Worm (Caenorhabditis elegans) whole organism, L2 larva: ENCODE measurements around the gene W01G7.4.

ENCODE experiments used
- C34F6.9 ChIP-seq: fragments of 150-350 bp; optimal IDR thresholded peaks from 2 replicates; lab custom pipeline; 2014; ENCODE audit warnings: missing biosample characterization, missing genetic modification characterization
- F13H6.1 ChIP-seq: sonication (generic microtip); optimal IDR thresholded peaks from 2 replicates; lab custom pipeline; 2016; ENCODE audit warnings: missing genetic modification characterization, missing compliant biosample characterization
- R02D3.7 ChIP-seq: fragments of 150-350 bp; optimal IDR thresholded peaks from 2 replicates; lab custom pipeline; 2014; ENCODE audit warnings: missing biosample characterization, missing genetic modification characterization
- Y55F3AM.14 ChIP-seq: fragments of 200-800 bp; sonication (Bioruptor generic); optimal IDR thresholded peaks from 2 replicates; lab custom pipeline; 2018; ENCODE audit warnings: mild to moderate bottlenecking, missing genetic modification characterization, missing compliant biosample characterization
- ZK546.5 ChIP-seq: sonication (generic microtip); optimal IDR thresholded peaks from 2 replicates; lab custom pipeline; 2017; ENCODE audit warnings: missing biosample characterization, missing genetic modification characterization
- alr-1 ChIP-seq: fragments of 150-350 bp; optimal IDR thresholded peaks from 2 replicates; lab custom pipeline; 2014; ENCODE audit warnings: missing biosample characterization, missing genetic modification characterization
- aly-2 ChIP-seq: fragments of 150-350 bp; optimal IDR thresholded peaks from 2 replicates; lab custom pipeline; 2014; ENCODE audit warnings: missing biosample characterization, missing genetic modification characterization
- blmp-1 ChIP-seq: sonication (generic microtip); optimal IDR thresholded peaks from 2 replicates; lab custom pipeline; 2017; ENCODE audit warnings: missing genetic modification characterization, mild to moderate bottlenecking, missing compliant biosample characterization, antibody characterized with exemption, moderate library complexity; ENCODE audit not compliant: insufficient read depth
- ceh-16 ChIP-seq: fragments of 150-350 bp; optimal IDR thresholded peaks from 2 replicates; lab custom pipeline; 2014; ENCODE audit warnings: missing biosample characterization, missing genetic modification characterization
- ceh-82 ChIP-seq: fragments of 150-350 bp; optimal IDR thresholded peaks from 2 replicates; lab custom pipeline; 2014; ENCODE audit warnings: missing biosample characterization, missing genetic modification characterization
- crh-2 ChIP-seq: sonication (generic microtip); optimal IDR thresholded peaks from 2 replicates; lab custom pipeline; 2017; ENCODE audit warnings: missing biosample characterization, missing genetic modification characterization
- dmd-4 ChIP-seq: sonication (generic microtip); optimal IDR thresholded peaks from 2 replicates; lab custom pipeline; 2017; ENCODE audit warnings: missing biosample characterization, missing genetic modification characterization
- egl-27 ChIP-seq: sonication (generic microtip); optimal IDR thresholded peaks from 3 replicates; lab custom pipeline; 2017; ENCODE audit warnings: missing biosample characterization, missing genetic modification reagents, missing genetic modification characterization
- elt-1 ChIP-seq: fragments of 150-350 bp; optimal IDR thresholded peaks from 2 replicates; lab custom pipeline; 2014; ENCODE audit warnings: missing biosample characterization, missing genetic modification characterization
- elt-3 ChIP-seq: sonication (generic microtip); optimal IDR thresholded peaks from 2 replicates; lab custom pipeline; 2017; ENCODE audit warnings: missing biosample characterization, missing genetic modification characterization
- fos-1 ChIP-seq: fragments of 150-350 bp; optimal IDR thresholded peaks from 2 replicates; lab custom pipeline; 2014; ENCODE audit warnings: missing biosample characterization, missing genetic modification characterization
- lin-11 ChIP-seq: fragments of 150-350 bp; sonication (generic microtip); optimal IDR thresholded peaks from 2 replicates; lab custom pipeline; 2014; ENCODE audit warnings: missing biosample characterization, missing genetic modification characterization, inconsistent platforms, mixed read lengths
- lin-13 ChIP-seq: fragments of 150-350 bp; optimal IDR thresholded peaks from 2 replicates; lab custom pipeline; 2014; ENCODE audit warnings: missing biosample characterization, missing genetic modification reagents, missing genetic modification characterization
- lsy-2 ChIP-seq, 2 experiments: fragments of 150-350 bp in 1 of 2; sonication (generic microtip) in 1 of 2; optimal IDR thresholded peaks; 2 replicates each; lab custom pipeline; 2014 to 2017; ENCODE audit warnings: missing biosample characterization in 2 of 2, missing genetic modification characterization in 2 of 2
- mbf-1 ChIP-seq: sonication (generic microtip); optimal IDR thresholded peaks from 2 replicates; lab custom pipeline; 2017; ENCODE audit warnings: missing biosample characterization, missing genetic modification characterization
- mdl-1 ChIP-seq, 2 experiments: fragments of 150-350 bp in 1 of 2; sonication (generic microtip) in 1 of 2; optimal IDR thresholded peaks; 2 replicates each; lab custom pipeline; 2017; ENCODE audit warnings: missing biosample characterization in 2 of 2, missing genetic modification characterization in 2 of 2
- nhr-10 ChIP-seq: sonication (generic microtip); optimal IDR thresholded peaks from 2 replicates; lab custom pipeline; 2017; ENCODE audit warnings: missing biosample characterization, missing genetic modification characterization
- nhr-11 ChIP-seq: fragments of 150-350 bp; optimal IDR thresholded peaks from 2 replicates; lab custom pipeline; 2014; ENCODE audit warnings: missing biosample characterization, missing genetic modification characterization
- nhr-12 ChIP-seq: fragments of 150-350 bp; optimal IDR thresholded peaks from 2 replicates; lab custom pipeline; 2014; ENCODE audit warnings: missing biosample characterization, missing genetic modification characterization
- nhr-129 ChIP-seq: fragments of 150-350 bp; optimal IDR thresholded peaks from 2 replicates; lab custom pipeline; 2014; ENCODE audit warnings: missing biosample characterization, missing genetic modification characterization
- nhr-21 ChIP-seq: fragments of 150-350 bp; optimal IDR thresholded peaks from 2 replicates; lab custom pipeline; 2014; ENCODE audit warnings: missing biosample characterization, missing genetic modification characterization
- nhr-237 ChIP-seq: fragments of 150-350 bp; optimal IDR thresholded peaks from 2 replicates; lab custom pipeline; 2014; ENCODE audit warnings: missing biosample characterization, missing genetic modification characterization
- nhr-25 ChIP-seq: fragments of 150-350 bp; sonication (generic microtip); optimal IDR thresholded peaks from 3 replicates; lab custom pipeline; 2014; ENCODE audit warnings: missing biosample characterization, missing genetic modification characterization
- nhr-6 ChIP-seq: fragments of 150-350 bp; optimal IDR thresholded peaks from 2 replicates; lab custom pipeline; 2014; ENCODE audit warnings: missing biosample characterization, missing genetic modification characterization
- sem-4 ChIP-seq: fragments of 150-350 bp; optimal IDR thresholded peaks from 2 replicates; lab custom pipeline; 2014; ENCODE audit warnings: missing biosample characterization, missing genetic modification reagents, missing genetic modification characterization
- sma-3 ChIP-seq: sonication (generic microtip); optimal IDR thresholded peaks from 2 replicates; lab custom pipeline; 2016; ENCODE audit warnings: missing genetic modification reagents, missing genetic modification characterization, missing compliant biosample characterization
- sma-9 ChIP-seq, 2 experiments: fragments of 150-350 bp in 1 of 2; sonication (generic microtip) in 1 of 2; optimal IDR thresholded peaks; 2 replicates each; lab custom pipeline; 2014 to 2016; ENCODE audit warnings: missing genetic modification characterization in 2 of 2, mild to moderate bottlenecking in 1 of 2, missing biosample characterization in 1 of 2, missing compliant biosample characterization in 1 of 2, missing genetic modification reagents in 1 of 2, moderate library complexity in 1 of 2
- snpc-4 ChIP-seq: fragments of 150-350 bp; optimal IDR thresholded peaks from 2 replicates; lab custom pipeline; 2014; ENCODE audit warnings: missing biosample characterization, missing genetic modification characterization
- unc-39 ChIP-seq: fragments of 150-350 bp; optimal IDR thresholded peaks from 2 replicates; lab custom pipeline; 2014; ENCODE audit warnings: missing biosample characterization, missing genetic modification characterization
- unc-55 ChIP-seq: fragments of 150-350 bp; sonication (generic microtip); optimal IDR thresholded peaks from 3 replicates; lab custom pipeline; 2014; ENCODE audit warnings: missing biosample characterization, missing genetic modification reagents, missing genetic modification characterization
- unc-62 ChIP-seq: fragments of 150-350 bp; optimal IDR thresholded peaks from 2 replicates; lab custom pipeline; 2014; ENCODE audit warnings: missing biosample characterization, missing genetic modification reagents, missing genetic modification characterization
- ztf-11 ChIP-seq: sonication (generic microtip); optimal IDR thresholded peaks from 2 replicates; lab custom pipeline; 2017; ENCODE audit warnings: missing biosample characterization, missing genetic modification characterization

The W01G7.4 gene

DNA sequence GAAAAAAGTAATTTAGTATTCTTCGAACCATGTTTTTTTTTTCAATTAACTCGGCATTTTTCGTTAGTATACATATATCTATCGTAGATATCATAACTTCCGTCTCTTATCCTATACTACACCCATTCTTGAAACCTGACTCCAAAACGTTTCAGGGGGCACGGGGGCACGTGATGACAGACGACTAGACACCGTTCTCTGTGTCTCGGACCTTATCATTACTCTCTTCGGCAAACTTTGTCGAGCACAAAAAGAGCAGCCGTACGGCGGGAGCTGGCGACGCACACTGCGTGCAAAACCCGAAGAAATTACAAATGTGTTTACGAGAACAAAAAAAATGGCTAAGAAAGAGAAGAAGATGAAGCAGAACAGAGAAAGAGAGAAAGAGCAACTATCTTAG is 16.3 kb upstream of the W01G7.4 start (continued):
- peak; percentile 67 for TF ChIP-seq lin-13 (GFP tag; lab: Kevin White, UChicago)
- TF ChIP-seq aly-2: no peak
- TF ChIP-seq nhr-21 (tag; lab: Kevin White, UChicago): peak; percentile 69
- TF ChIP-seq nhr-11: peak; percentile 7
- no peak for TF ChIP-seq unc-39 (tag; lab: Kevin White, UChicago)
- peak; percentile 81 for TF ChIP-seq C34F6.9
- TF ChIP-seq ZK546.5 (tag; lab: Kevin White, UChicago): no peak
- no peak for TF ChIP-seq ztf-11
- TF ChIP-seq snpc-4 (tag; lab: Kevin White, UChicago): no peak
- no peak for TF ChIP-seq R02D3.7 (tag; lab: Kevin White, UChicago)
- no peak for TF ChIP-seq nhr-25 (tag; lab: Kevin White, UChicago)
- peak; percentile 32 for TF ChIP-seq unc-55 (GFP tag; lab: Kevin White, UChicago)
- TF ChIP-seq blmp-1: no peak
- TF ChIP-seq, all 48 proteins: peak for 22

ce11 chrII:14045235-14045634 is 15.3 kb upstream of the W01G7.4 start:
- no peak for TF ChIP-seq unc-62 (GFP tag; lab: Kevin White, UChicago)
- TF ChIP-seq sma-9 (GFP tag; optimal IDR thresholded peaks at IDR 0.05; lab: Kevin White, UChicago): peak; percentile 9
- TF ChIP-seq sma-9 (tag; optimal IDR thresholded peaks at IDR 0.05; lab: Kevin White, UChicago): no peak

DNA sequence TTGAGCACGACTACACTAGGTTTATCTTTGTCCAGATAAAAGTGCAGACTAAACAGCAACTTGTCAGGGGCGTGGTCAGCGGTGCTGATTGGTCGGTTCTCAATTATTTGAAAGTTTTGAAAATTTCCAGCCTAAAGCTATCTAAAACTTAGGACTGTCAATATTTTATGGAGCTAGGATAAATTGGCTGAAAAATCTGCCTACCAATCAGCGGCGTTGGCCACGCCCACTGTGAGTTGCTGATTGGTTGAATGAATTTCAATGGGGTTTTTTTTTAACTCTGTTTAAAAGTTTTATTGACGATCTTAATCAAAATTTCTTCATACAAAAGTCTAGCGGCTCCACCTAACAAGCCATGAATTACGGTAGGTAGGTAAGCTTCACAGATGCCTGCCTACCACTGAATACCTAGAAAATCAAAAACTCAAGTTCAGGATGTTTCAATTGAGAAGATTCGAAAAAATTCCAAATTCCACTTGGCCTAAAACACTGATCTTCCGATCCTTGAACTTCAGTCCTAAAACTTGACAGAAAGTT is 14.5 kb upstream of the W01G7.4 start:
- TF ChIP-seq nhr-12 (no peak), mdl-1 (tag; optimal IDR thresholded peaks at IDR 0.05; lab: Kevin White, UChicago) (no peak), nhr-21 (tag; lab: Kevin White, UChicago) (no peak), ceh-82 (tag; lab: Kevin White, UChicago) (no peak), unc-62 (GFP tag; lab: Kevin White, UChicago) (no peak), elt-1 (no peak), mbf-1 (tag; lab: Kevin White, UChicago) (no peak)

- no peak for TF ChIP-seq nhr-6 (tag; lab: Kevin White, UChicago)
- TF ChIP-seq sma-9 (GFP tag; optimal IDR thresholded peaks at IDR 0.05; lab: Kevin White, UChicago): no peak
- TF ChIP-seq sma-9 (tag; optimal IDR thresholded peaks at IDR 0.05; lab: Kevin White, UChicago): no peak
- TF ChIP-seq dmd-4 (tag; lab: Kevin White, UChicago): no peak
- TF ChIP-seq elt-3 (tag; lab: Kevin White, UChicago): no peak
- no peak for TF ChIP-seq unc-39 (tag; lab: Kevin White, UChicago)
- TF ChIP-seq nhr-237: no peak
Measured at ce11 chrII:14046491-14046890, 14.0 kb upstream of the W01G7.4 start.

DNA sequence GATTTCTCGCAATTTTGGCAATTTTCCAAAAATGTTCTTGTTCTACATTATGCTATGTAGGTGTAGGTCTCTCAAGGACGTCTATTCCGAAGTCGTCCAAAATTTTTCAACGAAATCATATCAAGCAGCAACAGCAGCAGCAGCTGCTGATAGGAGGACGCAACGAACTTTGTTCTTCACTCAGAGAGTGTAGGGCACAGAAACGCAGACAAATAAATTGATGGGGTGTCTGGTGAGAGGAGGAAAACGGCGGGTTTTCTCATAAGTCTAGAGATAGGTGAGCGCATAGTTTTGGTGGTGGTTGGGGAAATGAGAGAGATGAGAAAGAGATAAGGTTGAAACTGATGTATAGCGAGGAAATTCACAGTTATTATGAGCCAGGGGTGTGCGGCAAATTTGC is 11.4 kb upstream of the W01G7.4 start:
- TF ChIP-seq snpc-4 (tag; lab: Kevin White, UChicago) (peak; percentile 6), lin-11 (no peak), elt-1 (no peak), crh-2 (tag; lab: Kevin White, UChicago) (peak; percentile 62), sma-3 (GFP tag; lab: Kevin White, UChicago) (peak; percentile 67), ceh-16 (tag; lab: Kevin White, UChicago) (no peak), C34F6.9 (peak; percentile 48), elt-3 (tag; lab: Kevin White, UChicago) (no peak), alr-1 (tag; lab: Kevin White, UChicago) (no peak), Y55F3AM.14 (GFP tag; lab: Kevin White, UChicago) (peak; percentile 30), nhr-10 (no peak), nhr-25 (tag; lab: Kevin White, UChicago) (peak; percentile 67), nhr-21 (tag; lab: Kevin White, UChicago) (peak; percentile 70), blmp-1 (peak; percentile 15), lsy-2 (tag; optimal IDR thresholded peaks at IDR 0.05; lab: Kevin White, UChicago) (peak in 1 of 2 experiments; percentile 42), sem-4 (tag; lab: Kevin White, UChicago) (peak; percentile 32), egl-27 (peak; percentile 54), aly-2 (no peak), sma-9 (GFP tag; optimal IDR thresholded peaks at IDR 0.05; lab: Kevin White, UChicago) (peak; percentile 93), sma-9 (tag; optimal IDR thresholded peaks at IDR 0.05; lab: Kevin White, UChicago) (no peak), mbf-1 (tag; lab: Kevin White, UChicago) (no peak), F13H6.1 (tag; lab: Kevin White, UChicago) (peak; percentile 60), nhr-129 (tag; lab: Kevin White, UChicago) (peak; percentile 65), mdl-1 (tag; optimal IDR thresholded peaks at IDR 0.05; lab: Kevin White, UChicago) (peak; percentile 20 to 53), lin-13 (GFP tag; lab: Kevin White, UChicago) (peak; percentile 4), fos-1 (tag; lab: Kevin White, UChicago) (peak; percentile 83)
